Worm (Caenorhabditis elegans) whole organism, L4 larva: ENCODE data around the gene C02B8.6.

Experiments
- D1046.2 ChIP-seq: fragments of 200-800 bp; sonication (Bioruptor generic); IDR thresholded peaks from 2 replicates; pipeline ENCODE4 v1.3.6; 2022; ENCODE audit warnings: missing genetic modification characterization, missing compliant biosample characterization
- F10B5.3 ChIP-seq: sonication (generic microtip); optimal IDR thresholded peaks from 2 replicates; lab custom pipeline; 2016; ENCODE audit warnings: mild to moderate bottlenecking, missing genetic modification characterization, missing compliant biosample characterization
- F37D6.2 ChIP-seq: sonication (generic microtip); optimal IDR thresholded peaks from 2 replicates; lab custom pipeline; 2016; ENCODE audit warnings: mild to moderate bottlenecking, missing genetic modification characterization, missing compliant biosample characterization
- F44E2.7 ChIP-seq: fragments of 200-800 bp; sonication (Bioruptor generic); IDR thresholded peaks from 2 replicates; pipeline ENCODE4 v2.1.2; 2022; ENCODE audit warnings: missing genetic modification characterization, missing compliant biosample characterization
- F49E8.2 ChIP-seq: sonication (generic microtip); optimal IDR thresholded peaks from 2 replicates; lab custom pipeline; 2016; ENCODE audit warnings: missing compliant biosample characterization, mild to moderate bottlenecking, missing genetic modification characterization, borderline replicate concordance
- Y105C5A.15 ChIP-seq: fragments of 200-800 bp; sonication (Bioruptor generic); IDR thresholded peaks from 2 replicates; pipeline ENCODE4 v1.3.6; 2022; ENCODE audit warnings: missing genetic modification characterization, missing compliant biosample characterization
- Y75B8A.6 ChIP-seq: fragments of 200-800 bp; sonication (Bioruptor generic); IDR thresholded peaks from 2 replicates; pipeline ENCODE4 v1.3.6; 2022; ENCODE audit warnings: missing genetic modification reagents, missing genetic modification characterization, missing compliant biosample characterization
- ZK546.5 ChIP-seq, 2 experiments: sonication (generic microtip); optimal IDR thresholded peaks; 2 replicates each; lab custom pipeline; 2017; ENCODE audit warnings: missing biosample characterization in 2 of 2, missing genetic modification characterization in 2 of 2
- ama-1 ChIP-seq: fragments of 150-350 bp; optimal IDR thresholded peaks from 2 replicates; lab custom pipeline; 2014; ENCODE audit warnings: inconsistent platforms, mixed read lengths
- ceh-20 ChIP-seq: fragments of 200-800 bp; sonication (Bioruptor generic); IDR thresholded peaks from 2 replicates; pipeline ENCODE4 v1.3.6; 2022; ENCODE audit warnings: missing genetic modification reagents, missing genetic modification characterization, missing compliant biosample characterization
- ceh-28 ChIP-seq: fragments of 150-350 bp; optimal IDR thresholded peaks from 2 replicates; lab custom pipeline; 2014; ENCODE audit warnings: missing biosample characterization, missing genetic modification reagents, missing genetic modification characterization
- ceh-62 ChIP-seq: sonication (generic microtip); optimal IDR thresholded peaks from 2 replicates; lab custom pipeline; 2017; ENCODE audit warnings: missing biosample characterization, missing genetic modification characterization
- ces-1 ChIP-seq: fragments of 150-350 bp; sonication (generic microtip); optimal IDR thresholded peaks from 4 replicates; lab custom pipeline; 2014; ENCODE audit warnings: missing biosample characterization, missing genetic modification reagents, missing genetic modification characterization
- cey-2 ChIP-seq: sonication (generic microtip); optimal IDR thresholded peaks from 3 replicates; lab custom pipeline; 2017; ENCODE audit warnings: missing genetic modification characterization, mild to moderate bottlenecking, missing compliant biosample characterization, antibody characterized with exemption, borderline replicate concordance; ENCODE audit not compliant: insufficient read depth
- daf-8 ChIP-seq: fragments of 200-800 bp; sonication (Bioruptor generic); IDR thresholded peaks from 2 replicates; pipeline ENCODE4 v1.3.6; 2022; ENCODE audit warnings: missing genetic modification characterization, missing compliant biosample characterization
- dmd-9 ChIP-seq: fragments of 200-800 bp; sonication (Bioruptor generic); IDR thresholded peaks from 2 replicates; pipeline ENCODE4 v1.3.6; 2022; ENCODE audit warnings: missing genetic modification reagents, missing genetic modification characterization, missing compliant biosample characterization
- dpl-1 ChIP-seq: fragments of 150-350 bp; optimal IDR thresholded peaks from 2 replicates; lab custom pipeline; 2014; ENCODE audit warnings: missing biosample characterization, missing genetic modification reagents, missing genetic modification characterization
- dve-1 ChIP-seq: sonication (generic microtip); optimal IDR thresholded peaks from 2 replicates; lab custom pipeline; 2017; ENCODE audit warnings: antibody characterized with exemption, mild to moderate bottlenecking, missing genetic modification characterization, missing compliant biosample characterization; ENCODE audit not compliant: insufficient read depth
- egl-27 ChIP-seq: sonication (generic microtip); optimal IDR thresholded peaks from 3 replicates; lab custom pipeline; 2017; ENCODE audit warnings: missing biosample characterization, missing genetic modification reagents, missing genetic modification characterization
- egl-43 ChIP-seq: fragments of 200-800 bp; sonication (Bioruptor generic); IDR thresholded peaks from 2 replicates; pipeline ENCODE4 v1.3.6; 2022; ENCODE audit warnings: missing genetic modification reagents, missing genetic modification characterization, missing compliant biosample characterization
- fos-1 ChIP-seq: fragments of 150-350 bp; optimal IDR thresholded peaks from 2 replicates; lab custom pipeline; 2014; ENCODE audit warnings: missing biosample characterization, missing genetic modification characterization
- hlh-11 ChIP-seq: fragments of 200-800 bp; sonication (Bioruptor generic); optimal IDR thresholded peaks from 2 replicates; lab custom pipeline; 2018; ENCODE audit warnings: mild to moderate bottlenecking, missing genetic modification characterization, missing compliant biosample characterization
- hmg-1.1 ChIP-seq: fragments of 200-800 bp; sonication (Bioruptor generic); IDR thresholded peaks from 2 replicates; pipeline ENCODE4 v1.3.6; 2022; ENCODE audit warnings: missing genetic modification reagents, missing genetic modification characterization, missing compliant biosample characterization
- lim-7 ChIP-seq: fragments of 200-800 bp; sonication (Bioruptor generic); IDR thresholded peaks from 2 replicates; pipeline ENCODE4 v1.3.6; 2022; ENCODE audit warnings: missing genetic modification characterization, missing compliant biosample characterization
- lin-15B ChIP-seq: fragments of 150-350 bp; sonication (generic microtip); optimal IDR thresholded peaks from 3 replicates; lab custom pipeline; 2014; ENCODE audit warnings: missing biosample characterization, missing genetic modification characterization
- lin-39 ChIP-seq: fragments of 150-350 bp; optimal IDR thresholded peaks from 2 replicates; lab custom pipeline; 2014; ENCODE audit warnings: missing biosample characterization, missing genetic modification reagents, missing genetic modification characterization
- lsy-2 ChIP-seq, 2 experiments: fragments of 150-350 bp in 1 of 2; sonication (generic microtip) in 1 of 2; optimal IDR thresholded peaks; 2 replicates each; lab custom pipeline; 2014 to 2017; ENCODE audit warnings: missing biosample characterization in 2 of 2, missing genetic modification characterization in 2 of 2
- madf-9 ChIP-seq: fragments of 200-800 bp; sonication (Bioruptor generic); conservative IDR thresholded peaks from 2 replicates; pipeline ENCODE4 v1.3.6; 2022; ENCODE audit warnings: missing genetic modification reagents, missing genetic modification characterization, missing compliant biosample characterization
- mdt-29 ChIP-seq: fragments of 200-800 bp; sonication (Bioruptor generic); IDR thresholded peaks from 2 replicates; pipeline ENCODE4 v1.3.6; 2022; ENCODE audit warnings: missing genetic modification reagents, missing genetic modification characterization, missing compliant biosample characterization
- mep-1 ChIP-seq: fragments of 150-350 bp; sonication (generic microtip); optimal IDR thresholded peaks from 3 replicates; lab custom pipeline; 2014; ENCODE audit warnings: missing biosample characterization, missing genetic modification characterization
- mes-2 ChIP-seq: sonication (generic microtip); optimal IDR thresholded peaks from 2 replicates; lab custom pipeline; 2016; ENCODE audit warnings: missing genotype, mild to moderate bottlenecking, missing genetic modification characterization, missing compliant biosample characterization; ENCODE audit not compliant: poor library complexity, severe bottlenecking
- mxl-2 ChIP-seq: fragments of 200-800 bp; sonication (Bioruptor generic); conservative IDR thresholded peaks from 2 replicates; pipeline ENCODE4 v1.3.6; 2022; ENCODE audit warnings: missing genetic modification reagents, missing genetic modification characterization, missing compliant biosample characterization
- mxl-3 ChIP-seq: fragments of 200-800 bp; sonication (Bioruptor generic); optimal IDR thresholded peaks from 2 replicates; lab custom pipeline; 2018; ENCODE audit warnings: mild to moderate bottlenecking, missing genetic modification characterization, missing compliant biosample characterization
- nhr-111 ChIP-seq: fragments of 200-800 bp; sonication (Bioruptor generic); optimal IDR thresholded peaks from 2 replicates; lab custom pipeline; 2018; ENCODE audit warnings: mild to moderate bottlenecking, missing genetic modification characterization, missing compliant biosample characterization
- nhr-41 ChIP-seq: fragments of 200-800 bp; sonication (Bioruptor generic); IDR thresholded peaks from 2 replicates; pipeline ENCODE4 v1.3.6; 2022; ENCODE audit warnings: missing genetic modification reagents, missing genetic modification characterization, missing compliant biosample characterization
- nhr-42 ChIP-seq: fragments of 200-800 bp; sonication (Bioruptor generic); IDR thresholded peaks from 2 replicates; pipeline ENCODE4 v1.3.6; 2022; ENCODE audit warnings: missing genetic modification characterization, missing compliant biosample characterization
- nhr-48 ChIP-seq: sonication (generic microtip); optimal IDR thresholded peaks from 2 replicates; lab custom pipeline; 2016; ENCODE audit warnings: mild to moderate bottlenecking, missing genetic modification characterization, missing compliant biosample characterization
- nhr-76 ChIP-seq: fragments of 150-350 bp; optimal IDR thresholded peaks from 2 replicates; lab custom pipeline; 2014; ENCODE audit warnings: missing biosample characterization, missing genetic modification characterization
- saeg-2 ChIP-seq: fragments of 200-800 bp; sonication (Bioruptor generic); IDR thresholded peaks from 2 replicates; pipeline ENCODE4 v1.3.6; 2022; ENCODE audit warnings: missing genetic modification reagents, missing genetic modification characterization, missing compliant biosample characterization
- sdz-12 ChIP-seq: fragments of 200-800 bp; sonication (Bioruptor generic); optimal IDR thresholded peaks from 2 replicates; lab custom pipeline; 2018; ENCODE audit warnings: mild to moderate bottlenecking, missing genetic modification characterization, missing compliant biosample characterization
- set-16 ChIP-seq: fragments of 200-800 bp; sonication (Bioruptor generic); IDR thresholded peaks from 2 replicates; pipeline ENCODE4 v1.3.6; 2022; ENCODE audit warnings: missing genetic modification reagents, missing genetic modification characterization, missing compliant biosample characterization
- skn-1 ChIP-seq: fragments of 150-350 bp; optimal IDR thresholded peaks from 2 replicates; lab custom pipeline; 2014; ENCODE audit warnings: missing biosample characterization, missing genetic modification characterization
- snpc-4 ChIP-seq: fragments of 150-350 bp; optimal IDR thresholded peaks from 2 replicates; lab custom pipeline; 2014; ENCODE audit warnings: missing biosample characterization, missing genetic modification characterization
- spr-1 ChIP-seq: sonication (generic microtip); optimal IDR thresholded peaks from 2 replicates; lab custom pipeline; 2016; ENCODE audit warnings: mild to moderate bottlenecking, missing genetic modification characterization, missing compliant biosample characterization
- spr-3 ChIP-seq: fragments of 200-800 bp; sonication (Bioruptor generic); optimal IDR thresholded peaks from 2 replicates; lab custom pipeline; 2018; ENCODE audit warnings: mild to moderate bottlenecking, missing genetic modification characterization, missing compliant biosample characterization
- tag-97 ChIP-seq: fragments of 200-800 bp; sonication (Bioruptor generic); IDR thresholded peaks from 2 replicates; pipeline ENCODE4 v1.3.6; 2022; ENCODE audit warnings: missing genetic modification characterization, missing compliant biosample characterization
- unc-130 ChIP-seq: sonication (generic microtip); optimal IDR thresholded peaks from 2 replicates; lab custom pipeline; 2016; ENCODE audit warnings: missing genetic modification reagents, missing genetic modification characterization, missing compliant biosample characterization
- unc-62 ChIP-seq, 3 experiments: fragments of 150-350 bp in 1 of 3; sonication (generic microtip); optimal IDR thresholded peaks in 2 of 3; peaks in 1 of 3; 1 replicate in 1 of 3; 2 replicates in 2 of 3; lab custom pipeline; 2014 to 2017; ENCODE audit warnings: missing biosample characterization in 3 of 3, missing genetic modification characterization in 3 of 3, missing genetic modification reagents in 3 of 3, missing genotype in 1 of 3
- vab-7 ChIP-seq: fragments of 200-800 bp; sonication (Bioruptor generic); IDR thresholded peaks from 2 replicates; pipeline ENCODE4 v1.3.6; 2022; ENCODE audit warnings: missing genetic modification reagents, missing genetic modification characterization, missing compliant biosample characterization
- zip-11 ChIP-seq: fragments of 200-800 bp; sonication (Bioruptor generic); IDR thresholded peaks from 2 replicates; pipeline ENCODE4 v1.3.6; 2022; ENCODE audit warnings: missing genetic modification characterization, missing compliant biosample characterization
- zip-2 ChIP-seq: fragments of 150-350 bp; optimal IDR thresholded peaks from 2 replicates; lab custom pipeline; 2014; ENCODE audit warnings: missing biosample characterization, missing genetic modification characterization
- ztf-11 ChIP-seq: fragments of 150-350 bp; optimal IDR thresholded peaks from 2 replicates; lab custom pipeline; 2014; ENCODE audit warnings: missing biosample characterization, missing genetic modification characterization

Gene C02B8.6

DNA sequence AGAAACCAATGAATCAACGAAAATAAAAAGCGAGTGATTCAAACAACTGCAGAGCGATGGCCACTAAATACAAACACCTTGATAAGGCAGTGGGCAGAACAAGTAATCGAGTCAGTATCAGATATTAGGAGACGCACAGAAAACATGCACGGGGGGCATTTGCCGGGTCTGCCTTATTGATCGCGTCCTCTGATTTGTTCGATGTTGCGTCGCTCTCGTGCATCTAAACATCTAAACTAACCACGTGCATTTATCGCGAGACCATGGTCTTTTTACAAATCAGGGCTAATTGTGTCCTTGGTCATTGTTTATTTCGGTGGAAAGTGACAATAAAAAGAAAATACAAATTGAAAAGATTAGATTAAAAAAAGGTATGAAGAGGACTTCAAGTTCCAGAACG lies 52.2 kb downstream of the C02B8.6 start, which contains the start of gene K07E3.4:
TSS of gene K07E3.4 (minus strand) at position 100 of the 400 bp plus-strand sequence.
- TF ChIP-seq set-16 (GFP tag; lab: Robert Waterston, UW) (no peak), D1046.2 (GFP tag; lab: Robert Waterston, UW) (no peak), ama-1 (lab: Kevin White, UChicago) (peak; percentile 5), Y75B8A.6 (GFP tag; lab: Robert Waterston, UW) (no peak), mes-2 (peak; percentile 50), Y105C5A.15 (GFP tag; lab: Robert Waterston, UW) (no peak), zip-2 (no peak), vab-7 (GFP tag; lab: Robert Waterston, UW) (no peak), egl-27 (tag; lab: Kevin White, UChicago) (no peak), tag-97 (GFP tag; lab: Robert Waterston, UW) (no peak), F44E2.7 (GFP tag; lab: Robert Waterston, UW) (no peak), ZK546.5 (tag; optimal IDR thresholded peaks at IDR 0.05; lab: Kevin White, UChicago) (no peak), mxl-2 (GFP tag; lab: Robert Waterston, UW) (no peak), snpc-4 (no peak), F37D6.2 (tag; lab: Kevin White, UChicago) (no peak), spr-1 (tag; lab: Kevin White, UChicago) (peak; percentile 22), unc-62 (GFP tag; optimal IDR thresholded peaks at IDR 0.05 in 1 of 2; lab: Kevin White, UChicago) (peak in 1 of 2 experiments; percentile 77), unc-62 (tag; optimal IDR thresholded peaks at IDR 0.05; lab: Kevin White, UChicago) (no peak), F10B5.3 (tag; lab: Kevin White, UChicago) (no peak), hmg-1.1 (no peak), daf-8 (GFP tag; lab: Robert Waterston, UW) (no peak), mxl-3 (GFP tag; lab: Kevin White, UChicago) (peak; percentile 78), nhr-111 (GFP tag; lab: Kevin White, UChicago) (no peak), skn-1 (tag; lab: Kevin White, UChicago) (no peak), dmd-9 (GFP tag; lab: Robert Waterston, UW) (no peak), fos-1 (tag; lab: Kevin White, UChicago) (no peak), lin-15B (tag; lab: Kevin White, UChicago) (no peak), egl-43 (GFP tag; lab: Robert Waterston, UW) (no peak), hlh-11 (tag; lab: Kevin White, UChicago) (peak; percentile 86), nhr-41 (no peak), ceh-62 (tag; lab: Kevin White, UChicago) (no peak), sdz-12 (GFP tag; lab: Kevin White, UChicago) (no peak), mep-1 (tag; lab: Kevin White, UChicago) (peak; percentile 82), unc-130 (GFP tag; lab: Kevin White, UChicago) (no peak), ces-1 (GFP tag; lab: Kevin White, UChicago) (no peak), saeg-2 (GFP tag; lab: Robert Waterston, UW) (no peak), ceh-20 (GFP tag; lab: Robert Waterston, UW) (no peak), ceh-28 (no peak), lin-39 (tag; lab: Kevin White, UChicago) (no peak), ztf-11 (tag; lab: Kevin White, UChicago) (no peak), mdt-29 (GFP tag; lab: Robert Waterston, UW) (no peak), nhr-42 (GFP tag; lab: Robert Waterston, UW) (no peak), F49E8.2 (tag; lab: Kevin White, UChicago) (no peak), cey-2 (tag; lab: Kevin White, UChicago) (no peak), dpl-1 (GFP tag; lab: Kevin White, UChicago) (peak; percentile 15), spr-3 (no peak), madf-9 (GFP tag; lab: Robert Waterston, UW) (no peak), nhr-76 (tag; lab: Kevin White, UChicago) (no peak), nhr-48 (tag; lab: Kevin White, UChicago) (peak; percentile 48), zip-11 (GFP tag; lab: Robert Waterston, UW) (no peak), lim-7 (GFP tag; lab: Robert Waterston, UW) (no peak), lsy-2 (tag; optimal IDR thresholded peaks at IDR 0.05; lab: Kevin White, UChicago) (peak in 1 of 2 experiments; percentile 46), dve-1 (peak; percentile 84)
